Worm (Caenorhabditis elegans): ENCODE data around the gene dpy-28.
A peak's percentile ranks its signal among the peaks of the same experiment; 100 is the strongest.

The dpy-28 gene

DNA sequence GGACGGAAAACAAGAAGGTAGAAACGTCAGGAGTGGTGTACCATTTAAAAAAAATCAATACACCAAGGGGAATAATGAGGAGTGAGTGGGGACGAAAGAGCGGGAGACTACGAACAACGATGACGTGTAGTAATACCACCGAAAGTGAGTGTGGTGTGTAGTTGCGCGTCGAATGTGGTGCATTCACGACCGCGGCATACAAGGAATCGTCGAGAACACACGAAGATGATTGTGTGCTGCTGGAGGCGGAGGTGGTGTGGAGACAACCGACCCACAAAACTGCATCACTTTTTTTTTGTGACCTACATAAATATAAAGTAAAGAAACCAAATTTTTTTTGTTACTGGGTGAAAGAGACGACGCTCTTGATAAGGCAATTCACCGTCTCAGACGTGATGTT, 55.4 kb downstream of the dpy-28 start (continued):
- TF ChIP-seq nhr-27 (tag; optimal IDR thresholded peaks at IDR 0.05) (no peak), ama-1 (optimal IDR thresholded peaks at IDR 0.05) (no peak), ama-1 (GFP tag; optimal IDR thresholded peaks at IDR 0.05) (no peak), ekl-4 (GFP tag; IDR thresholded peaks at IDR 0.05) (peak; percentile 50; the same call in 1 of the 2 replicates), atf-7 (tag; optimal IDR thresholded peaks at IDR 0.05) (peak; percentile 51), cebp-2 (GFP tag; IDR thresholded peaks at IDR 0.05) (no peak), tbp1 (GFP tag; optimal IDR thresholded peaks at IDR 0.05) (peak; percentile 10), cebp-1 (GFP tag; IDR thresholded peaks at IDR 0.05) (no peak), cebp-1 (tag; optimal IDR thresholded peaks at IDR 0.05) (peak; percentile 69), Y67H2A.10 (GFP tag; conservative IDR thresholded peaks at IDR 0.05) (no peak), F52B5.7 (tag; optimal IDR thresholded peaks at IDR 0.05) (no peak), sdz-38 (tag; optimal IDR thresholded peaks at IDR 0.05) (no peak), tbx-9 (tag; optimal IDR thresholded peaks at IDR 0.05; ENCODE audit: borderline replicate concordance) (no peak), attf-3 (GFP tag; conservative IDR thresholded peaks at IDR 0.05) (no peak), ztf-26 (tag; optimal IDR thresholded peaks at IDR 0.05) (peak; percentile 49), snpc-1.3 (tag; optimal IDR thresholded peaks at IDR 0.05; ENCODE audit: insufficient read depth) (no peak), F49E8.2 (tag; optimal IDR thresholded peaks at IDR 0.05; ENCODE audit: insufficient read depth) (no peak), ets-4 (GFP tag; optimal IDR thresholded peaks at IDR 0.05) (no peak), snpc-1.1 (tag; optimal IDR thresholded peaks at IDR 0.05; ENCODE audit: insufficient read depth) (no peak), rec-8 (tag; optimal IDR thresholded peaks at IDR 0.05) (no peak), mel-28 (tag; optimal IDR thresholded peaks at IDR 0.05; ENCODE audit: borderline replicate concordance) (no peak), bed-1 (GFP tag; IDR thresholded peaks at IDR 0.05) (no peak), hmg-1.2 (GFP tag; IDR thresholded peaks at IDR 0.05) (peak; percentile 43), nhr-120 (GFP tag; IDR thresholded peaks at IDR 0.05) (no peak), F37B4.10 (GFP tag; IDR thresholded peaks at IDR 0.05) (no peak), him-1 (tag; optimal IDR thresholded peaks at IDR 0.05) (no peak), F55B11.4 (tag; optimal IDR thresholded peaks at IDR 0.05; ENCODE audit: borderline replicate concordance, insufficient read depth) (no peak), zfh-2 (GFP tag; conservative IDR thresholded peaks at IDR 0.05) (peak; percentile 54; the same call in 1 of the 2 replicates), B0019.2 (GFP tag; conservative IDR thresholded peaks at IDR 0.05) (no peak), rcor-1 (GFP tag; IDR thresholded peaks at IDR 0.05) (no peak), nfya-1 (tag; optimal IDR thresholded peaks at IDR 0.05; ENCODE audit: borderline replicate concordance, insufficient read depth) (no peak), attf-5 (GFP tag; optimal IDR thresholded peaks at IDR 0.05) (peak; percentile 49), aptf-2 (GFP tag; conservative IDR thresholded peaks at IDR 0.05) (no peak), mes-4 (tag; optimal IDR thresholded peaks at IDR 0.05) (no peak), madf-8 (GFP tag; conservative IDR thresholded peaks at IDR 0.05) (no peak), pha-4 (tag; optimal IDR thresholded peaks at IDR 0.05) (no peak), ceh-91 (GFP tag; IDR thresholded peaks at IDR 0.05) (no peak), nfya-2 (GFP tag; IDR thresholded peaks at IDR 0.05) (no peak), lir-1 (GFP tag; conservative IDR thresholded peaks at IDR 0.05) (no peak), C06A6.2 (GFP tag; conservative IDR thresholded peaks at IDR 0.05) (no peak; the same call in 1 of the 2 replicates), B0261.1 (tag; optimal IDR thresholded peaks at IDR 0.05) (no peak), T26A5.8 (tag; optimal IDR thresholded peaks at IDR 0.05) (no peak), chd-7 (tag; optimal IDR thresholded peaks at IDR 0.05) (no peak), madf-10 (tag; optimal IDR thresholded peaks at IDR 0.05) (peak; percentile 10)
